Worm (Caenorhabditis elegans) whole organism, late embryonic: ENCODE results near the gene F58B4.7.

Experiments
- ceh-19 ChIP-seq: fragments of 200-800 bp; sonication (Bioruptor generic); optimal IDR thresholded peaks from 2 replicates; lab custom pipeline; 2018; ENCODE audit warnings: mild to moderate bottlenecking, missing genetic modification characterization, missing compliant biosample characterization
- ceh-6 ChIP-seq: fragments of 200-800 bp; sonication (Bioruptor generic); optimal IDR thresholded peaks from 2 replicates; lab custom pipeline; 2018; ENCODE audit warnings: mild to moderate bottlenecking, missing genetic modification characterization, missing compliant biosample characterization
- elt-2 ChIP-seq: sonication (generic microtip); optimal IDR thresholded peaks from 2 replicates; lab custom pipeline; 2016; ENCODE audit warnings: missing genetic modification reagents, missing genetic modification characterization, missing compliant biosample characterization
- ets-4 ChIP-seq: sonication (generic microtip); optimal IDR thresholded peaks from 2 replicates; lab custom pipeline; 2016; ENCODE audit warnings: missing genetic modification characterization, missing compliant biosample characterization
- fkh-10 ChIP-seq: fragments of 150-350 bp; optimal IDR thresholded peaks from 2 replicates; lab custom pipeline; 2014; ENCODE audit warnings: missing biosample characterization, missing genetic modification reagents, missing genetic modification characterization
- hlh-13 ChIP-seq: fragments of 200-800 bp; sonication (Bioruptor generic); optimal IDR thresholded peaks from 2 replicates; lab custom pipeline; 2018; ENCODE audit warnings: mild to moderate bottlenecking, missing genetic modification characterization, missing compliant biosample characterization
- lin-11 ChIP-seq: fragments of 200-800 bp; sonication (Bioruptor generic); optimal IDR thresholded peaks from 2 replicates; lab custom pipeline; 2018; ENCODE audit warnings: mild to moderate bottlenecking, missing genetic modification characterization, missing compliant biosample characterization
- nhr-232 ChIP-seq: sonication (generic microtip); optimal IDR thresholded peaks from 2 replicates; lab custom pipeline; 2016; ENCODE audit warnings: missing genetic modification characterization, missing compliant biosample characterization
- pag-3 ChIP-seq: sonication (generic microtip); optimal IDR thresholded peaks from 2 replicates; lab custom pipeline; 2016; ENCODE audit warnings: missing compliant biosample characterization, missing genetic modification characterization, borderline replicate concordance
- sox-2 ChIP-seq: fragments of 200-800 bp; sonication (Bioruptor generic); IDR thresholded peaks from 2 replicates; pipeline ENCODE4 v1.3.6; 2022; ENCODE audit warnings: missing genetic modification reagents, missing genetic modification characterization, missing compliant biosample characterization

ce11 chrV:10924731-10925130 lies 1.6 kb upstream of the F58B4.7 start, which contains the start of gene F58B4.6:
- TF ChIP-seq nhr-232 (tag; lab: Kevin White, UChicago): no peak
- no peak for TF ChIP-seq sox-2 (GFP tag; lab: Robert Waterston, UW)
- TF ChIP-seq lin-11: no peak
- no peak for TF ChIP-seq fkh-10 (GFP tag; lab: Kevin White, UChicago)
- TF ChIP-seq ets-4 (tag; lab: Kevin White, UChicago): no peak
- no peak for TF ChIP-seq ceh-6 (GFP tag; lab: Kevin White, UChicago)
- TF ChIP-seq pag-3: no peak
- no peak for TF ChIP-seq ceh-19
- TF ChIP-seq elt-2 (tag; lab: Kevin White, UChicago): no peak
- no peak for TF ChIP-seq hlh-13 (GFP tag; lab: Kevin White, UChicago)
